Fruit fly (Drosophila melanogaster) whole organism: ENCODE results near the gene Teh1.

Experiments
- CG8478 ChIP-seq: fragments of >200 bp; optimal IDR thresholded peaks from 2 replicates; lab custom pipeline; 2018; ENCODE audit warnings: inconsistent platforms
- Dll ChIP-seq: fragments of >200 bp; optimal IDR thresholded peaks from 2 replicates; lab custom pipeline; 2017
- EcR ChIP-seq, 2 experiments: fragments of >200 bp; optimal IDR thresholded peaks; 2 replicates each; lab custom pipeline; 2017; ENCODE audit warnings: missing biosample characterization in 2 of 2, missing genetic modification characterization in 2 of 2, missing genetic modification reagents in 2 of 2
- pan ChIP-seq: fragments of >200 bp; optimal IDR thresholded peaks from 2 replicates; lab custom pipeline; 2017
- psq ChIP-seq: fragments of >200 bp; optimal IDR thresholded peaks from 2 replicates; lab custom pipeline; 2017
- usp ChIP-seq: fragments of >200 bp; optimal IDR thresholded peaks from 2 replicates; lab custom pipeline; 2017; ENCODE audit warnings: missing biosample characterization, missing genetic modification characterization, mixed read lengths

The Teh1 gene

DNA sequence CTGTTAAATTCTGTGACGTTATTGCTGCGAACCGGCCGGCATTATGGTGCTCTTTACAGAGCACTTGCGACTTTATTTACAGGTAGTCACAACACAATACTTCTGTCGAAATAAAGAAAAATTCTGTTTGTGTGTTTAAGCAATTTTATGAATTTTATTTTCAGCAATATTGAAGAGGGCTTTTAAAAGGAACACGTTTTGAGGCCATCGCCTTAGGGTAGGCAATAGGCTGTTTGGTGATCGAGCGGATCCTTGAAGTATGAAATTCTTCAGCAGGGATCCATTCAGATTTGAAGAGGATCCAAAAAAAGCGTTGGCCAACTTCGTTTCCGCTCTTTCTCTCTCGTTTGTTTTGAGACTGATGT is 5.8 kb upstream of the Teh1 start:
- TF ChIP-seq EcR (GFP tag; optimal IDR thresholded peaks at IDR 0.05; lab: Kevin White, UChicago) (no peak), pan (lab: Kevin White, UChicago) (no peak), CG8478 (lab: Kevin White, UChicago) (no peak), psq (lab: Kevin White, UChicago) (no peak), Dll (lab: Kevin White, UChicago) (no peak), usp (GFP tag; lab: Kevin White, UChicago) (no peak)

DNA sequence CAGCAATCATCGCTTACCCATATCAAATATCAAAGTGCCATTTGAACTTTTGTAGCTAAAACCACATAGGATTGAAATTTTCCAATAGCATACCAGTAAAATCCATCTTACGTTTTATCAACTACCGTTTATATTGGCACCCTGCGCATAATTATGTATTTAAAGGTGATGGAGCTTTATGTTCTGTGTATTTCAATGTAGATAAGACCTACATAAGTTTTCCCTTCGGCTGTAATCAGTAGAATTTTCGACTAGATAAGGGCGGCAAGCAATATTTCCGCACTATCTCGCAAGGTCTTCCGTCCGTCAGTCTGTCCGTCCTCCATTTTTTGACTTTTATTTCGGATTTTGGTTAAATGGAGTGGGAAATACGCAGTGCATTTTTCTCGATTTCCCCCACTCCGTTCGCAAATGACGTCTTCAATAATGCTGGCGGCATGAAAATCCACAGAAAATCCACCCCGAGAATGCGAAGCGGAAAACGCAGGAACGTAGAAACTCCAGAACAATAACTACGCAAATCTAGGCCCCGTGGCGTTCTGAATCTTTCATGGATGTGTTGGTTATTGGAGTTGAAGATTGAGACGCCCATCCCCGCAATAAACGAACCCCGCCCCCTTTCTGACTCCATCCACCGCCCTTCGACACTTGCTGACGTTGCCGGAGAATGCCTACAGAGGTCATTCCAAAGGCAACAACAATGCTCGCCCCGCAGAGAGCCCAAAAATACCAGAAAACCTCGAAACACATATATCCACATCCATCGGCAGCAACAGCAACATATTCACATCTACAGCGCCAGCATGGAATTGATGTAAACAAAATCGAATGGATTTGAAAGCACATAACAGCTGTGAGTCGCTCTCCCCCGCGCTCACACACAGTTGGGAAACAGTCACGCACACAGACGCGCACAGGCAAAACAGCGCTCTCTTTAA is 5.2 kb upstream of the Teh1 start:
- no peak for TF ChIP-seq CG8478 (lab: Kevin White, UChicago)
- TF ChIP-seq EcR (GFP tag; optimal IDR thresholded peaks at IDR 0.05; lab: Kevin White, UChicago): no peak
- TF ChIP-seq usp (GFP tag; lab: Kevin White, UChicago): no peak

DNA sequence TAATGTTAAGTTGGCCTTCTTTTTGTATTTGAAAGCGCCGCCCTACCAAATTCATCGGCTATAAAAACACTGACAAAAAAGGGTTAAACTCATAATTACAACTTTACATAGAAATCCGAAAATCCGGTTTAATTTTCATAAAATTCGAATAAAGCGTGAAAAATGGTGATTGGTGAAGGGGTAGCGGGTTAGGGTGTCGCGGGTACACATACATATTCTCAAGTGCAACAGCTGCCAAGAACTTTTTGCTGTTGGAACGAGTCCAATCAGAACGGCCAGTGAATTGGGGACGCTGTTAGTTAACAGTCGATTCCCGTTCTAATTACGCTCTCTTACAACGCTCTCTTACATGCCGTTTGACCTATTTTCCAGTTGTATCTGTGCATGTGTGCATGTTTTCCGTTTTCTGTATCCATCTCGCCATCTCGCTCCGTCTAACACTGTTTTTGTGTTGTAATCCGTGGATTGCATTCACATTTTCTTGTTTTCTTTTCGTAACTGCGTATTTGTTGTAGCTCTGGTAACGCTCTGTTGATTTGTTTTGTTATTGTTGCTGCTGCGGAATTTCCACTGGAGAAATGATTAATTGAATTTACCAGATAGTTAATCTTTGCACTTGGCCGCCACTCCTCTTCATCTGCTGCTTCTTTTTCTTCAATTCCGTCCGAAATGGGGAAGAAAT is 4.4 kb upstream of the Teh1 start:
- TF ChIP-seq usp (GFP tag; lab: Kevin White, UChicago) (no peak), psq (lab: Kevin White, UChicago) (no peak), EcR (GFP tag; optimal IDR thresholded peaks at IDR 0.05; lab: Kevin White, UChicago) (no peak), Dll (lab: Kevin White, UChicago) (no peak), pan (lab: Kevin White, UChicago) (no peak), CG8478 (lab: Kevin White, UChicago) (no peak)

DNA sequence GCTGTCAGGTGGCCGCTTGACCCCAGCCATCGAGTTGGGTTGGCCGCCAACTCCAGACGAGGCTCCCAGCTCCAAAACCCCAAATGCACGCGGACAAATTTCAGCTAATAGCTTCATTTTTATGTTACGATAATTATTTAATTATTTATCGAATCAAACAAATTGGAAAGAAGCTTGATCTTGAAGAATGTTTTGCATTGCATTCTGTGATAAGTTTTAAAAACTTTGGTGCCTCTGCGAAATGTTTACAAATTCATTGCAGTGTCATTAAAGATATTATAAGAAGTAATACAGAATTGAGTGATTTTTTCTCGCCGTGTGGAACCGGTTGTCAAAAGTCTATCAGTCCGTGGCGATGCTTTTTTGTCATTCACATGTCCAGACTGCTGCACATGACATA is 2.5 kb upstream of the Teh1 start:
- TF ChIP-seq Dll (lab: Kevin White, UChicago) (no peak), pan (lab: Kevin White, UChicago) (no peak), EcR (GFP tag; optimal IDR thresholded peaks at IDR 0.05; lab: Kevin White, UChicago) (no peak), psq (lab: Kevin White, UChicago) (no peak), CG8478 (lab: Kevin White, UChicago) (no peak), usp (GFP tag; lab: Kevin White, UChicago) (no peak)

DNA sequence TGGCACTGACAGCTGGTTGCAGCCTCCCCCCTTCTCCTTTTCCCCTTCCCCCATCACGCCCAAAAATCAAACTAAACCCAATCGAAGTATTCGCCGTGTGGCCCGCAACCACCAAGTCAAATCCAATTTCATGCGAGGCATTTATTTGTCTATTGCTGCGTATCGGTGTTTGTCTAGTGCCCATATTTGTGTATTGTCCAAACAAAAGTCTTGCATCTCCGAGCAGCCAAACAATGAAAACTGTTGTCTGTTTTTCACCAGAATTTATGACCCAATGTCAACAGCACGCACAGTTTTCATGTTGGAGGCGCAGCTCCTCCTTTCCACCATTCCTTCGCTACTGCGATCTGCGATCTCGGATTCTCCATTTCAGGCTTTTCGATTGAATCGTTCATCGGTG is 2.0 kb upstream of the Teh1 start:
- no peak for TF ChIP-seq CG8478 (lab: Kevin White, UChicago)
- no peak for TF ChIP-seq pan (lab: Kevin White, UChicago)
- no peak for TF ChIP-seq usp (GFP tag; lab: Kevin White, UChicago)
- TF ChIP-seq EcR (GFP tag; optimal IDR thresholded peaks at IDR 0.05; lab: Kevin White, UChicago): no peak
- TF ChIP-seq Dll (lab: Kevin White, UChicago): no peak
- no peak for TF ChIP-seq psq (lab: Kevin White, UChicago)

DNA sequence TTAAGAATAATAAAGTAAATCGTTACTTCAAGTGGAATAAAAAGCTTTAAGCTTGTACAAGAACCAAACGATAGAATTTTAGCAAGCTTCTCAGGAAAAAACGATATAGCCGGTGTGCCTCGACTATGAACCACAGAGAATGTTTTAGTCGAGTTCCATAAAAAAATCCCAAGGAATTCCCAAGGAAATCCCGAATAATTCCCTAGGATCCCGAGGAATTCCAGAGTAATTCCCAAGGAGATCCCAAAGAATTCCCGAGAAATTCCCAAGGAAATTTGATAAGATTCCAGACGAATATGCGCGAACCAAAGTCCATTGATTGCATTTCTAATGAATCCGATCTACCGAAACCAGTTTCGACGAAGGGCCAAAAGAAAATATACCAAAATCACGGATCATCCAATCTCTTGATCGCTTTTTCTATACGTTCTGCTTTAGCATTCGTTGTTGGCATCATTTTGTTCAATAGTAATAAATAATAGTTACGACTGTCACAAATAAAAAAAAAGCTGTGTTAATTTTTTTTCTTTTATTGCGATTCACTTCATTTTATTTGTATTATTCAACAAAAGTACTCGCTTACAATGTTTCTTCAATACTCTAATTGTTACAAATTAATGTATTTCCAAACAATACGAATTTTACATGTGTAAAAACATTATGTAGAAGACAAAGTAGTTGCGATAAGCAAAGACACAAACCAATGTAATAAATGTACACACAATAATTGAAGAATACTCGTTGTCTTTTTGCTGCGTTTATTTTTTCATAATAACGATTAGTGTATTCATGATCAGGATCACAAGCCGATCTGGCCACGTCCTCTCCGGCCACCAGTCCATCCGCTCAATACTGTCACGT is 848 bp upstream of the Teh1 start:
- no peak for TF ChIP-seq usp (GFP tag; lab: Kevin White, UChicago)
- no peak for TF ChIP-seq EcR (GFP tag; optimal IDR thresholded peaks at IDR 0.05; lab: Kevin White, UChicago)
- no peak for TF ChIP-seq pan (lab: Kevin White, UChicago)
- no peak for TF ChIP-seq psq (lab: Kevin White, UChicago)
- TF ChIP-seq CG8478 (lab: Kevin White, UChicago): no peak
- TF ChIP-seq Dll (lab: Kevin White, UChicago): no peak

DNA sequence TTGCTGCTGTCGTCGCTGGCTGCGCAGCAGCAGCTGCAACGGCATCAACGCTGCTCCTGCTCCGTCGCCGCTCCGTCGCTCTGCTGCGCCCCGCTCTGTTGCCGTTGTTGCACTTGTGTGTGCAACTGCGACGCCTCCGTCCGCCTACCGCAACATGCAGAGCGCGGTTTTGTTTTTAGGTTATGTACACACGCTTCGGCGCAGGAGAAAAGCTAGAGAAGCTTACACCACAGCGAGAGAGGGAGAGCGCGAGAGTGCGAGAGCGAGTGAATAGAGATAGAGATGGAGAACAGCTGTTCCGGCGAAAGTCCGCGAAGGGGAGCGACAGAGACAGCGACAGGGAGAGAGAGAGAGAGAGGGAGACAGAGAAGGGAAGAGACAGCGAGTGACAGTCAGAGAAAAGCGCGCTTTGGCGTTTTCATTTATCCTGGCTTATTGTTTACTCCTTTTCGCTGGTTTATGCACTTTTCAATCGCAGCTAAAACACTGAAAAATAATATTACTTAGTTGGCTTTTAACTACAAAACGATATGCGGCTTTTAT is 2.0 kb downstream of the Teh1 start:
- no peak for TF ChIP-seq CG8478 (lab: Kevin White, UChicago)
- no peak for TF ChIP-seq Dll (lab: Kevin White, UChicago)
- TF ChIP-seq psq (lab: Kevin White, UChicago): no peak
- TF ChIP-seq EcR (GFP tag; optimal IDR thresholded peaks at IDR 0.05; lab: Kevin White, UChicago): no peak
- TF ChIP-seq usp (GFP tag; lab: Kevin White, UChicago): no peak
- no peak for TF ChIP-seq pan (lab: Kevin White, UChicago)

DNA sequence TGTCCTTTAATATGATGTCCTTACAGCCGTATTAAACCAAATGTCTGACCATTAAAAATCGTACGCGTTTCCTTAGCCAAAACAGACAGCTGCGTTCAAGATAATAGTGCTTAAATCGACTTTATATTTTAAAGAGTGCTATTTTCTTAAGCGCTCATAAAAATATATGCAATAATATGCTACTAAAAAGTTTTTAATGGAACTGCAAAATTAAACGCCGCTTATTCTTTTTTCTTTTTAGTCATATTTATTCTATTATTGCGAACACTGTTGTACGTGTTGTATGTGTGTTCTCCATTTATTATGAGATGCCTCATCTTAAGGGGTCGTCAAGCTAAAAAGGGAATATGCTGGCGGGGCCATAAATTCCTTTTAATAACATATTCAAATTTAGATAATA is 7.4 kb downstream of the Teh1 start:
- TF ChIP-seq usp (GFP tag; lab: Kevin White, UChicago) (no peak), EcR (GFP tag; optimal IDR thresholded peaks at IDR 0.05; lab: Kevin White, UChicago) (no peak), pan (lab: Kevin White, UChicago) (no peak), CG8478 (lab: Kevin White, UChicago) (no peak), psq (lab: Kevin White, UChicago) (no peak), Dll (lab: Kevin White, UChicago) (no peak)

DNA sequence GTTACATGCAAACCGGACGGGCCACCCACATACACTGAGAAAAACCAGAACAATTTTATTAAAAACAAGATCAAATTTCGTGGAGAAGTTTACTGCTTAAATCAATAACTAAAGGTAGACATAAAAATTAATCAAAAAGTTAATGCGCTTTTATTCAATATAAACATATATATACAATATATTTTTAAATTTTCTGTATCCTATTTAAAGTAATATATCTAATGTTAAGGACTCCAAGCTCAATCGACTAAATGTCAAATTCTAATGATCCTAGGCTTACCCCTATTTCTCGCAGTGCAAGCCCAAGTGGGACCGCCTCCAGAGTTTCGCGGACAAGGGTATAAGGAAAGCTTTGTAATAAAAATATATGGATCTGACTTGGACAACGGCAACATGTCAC is 10.1 kb downstream of the Teh1 start:
- no peak for TF ChIP-seq usp (GFP tag; lab: Kevin White, UChicago)
- no peak for TF ChIP-seq psq (lab: Kevin White, UChicago)
- TF ChIP-seq pan (lab: Kevin White, UChicago): no peak
- TF ChIP-seq Dll (lab: Kevin White, UChicago): no peak
- TF ChIP-seq CG8478 (lab: Kevin White, UChicago): no peak
- no peak for TF ChIP-seq EcR (GFP tag; optimal IDR thresholded peaks at IDR 0.05; lab: Kevin White, UChicago)

DNA sequence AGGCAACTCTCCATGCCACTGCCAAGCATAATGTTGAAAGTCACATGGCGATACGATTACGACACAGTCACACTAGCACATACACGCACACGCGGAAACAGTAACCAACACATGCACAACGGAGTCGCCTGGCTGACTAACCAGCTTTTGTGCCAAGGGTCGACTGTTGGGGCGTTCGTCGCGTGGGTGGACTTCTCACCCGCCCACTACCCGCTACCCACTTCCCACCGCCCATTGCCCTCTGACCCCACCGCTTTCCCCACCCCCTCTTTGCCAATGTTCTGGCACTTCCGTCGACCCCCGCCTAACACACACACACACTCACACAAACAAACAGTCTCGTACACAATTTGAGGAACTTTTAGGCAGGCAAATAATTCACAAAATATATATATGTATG is 16.3 kb downstream of the Teh1 start:
- TF ChIP-seq usp (GFP tag; lab: Kevin White, UChicago) (no peak), pan (lab: Kevin White, UChicago) (no peak), psq (lab: Kevin White, UChicago) (no peak), Dll (lab: Kevin White, UChicago) (no peak), CG8478 (lab: Kevin White, UChicago) (no peak), EcR (GFP tag; optimal IDR thresholded peaks at IDR 0.05; lab: Kevin White, UChicago) (no peak)
